Worm (Caenorhabditis elegans): ENCODE measurements around the gene srxa-8.

- TF ChIP-seq ztf-23 (GFP tag; IDR thresholded peaks at IDR 0.05), result no peak
- no peak for TF ChIP-seq flt-1 (GFP tag; IDR thresholded peaks at IDR 0.05)
- TF ChIP-seq med-1 (GFP tag; optimal IDR thresholded peaks at IDR 0.05; ENCODE audit: insufficient read depth), result no peak
- TF ChIP-seq tab-1 (GFP tag; IDR thresholded peaks at IDR 0.05), result no peak
- no peak for TF ChIP-seq klf-2 (GFP tag; conservative IDR thresholded peaks at IDR 0.05)
- no peak for TF ChIP-seq cog-1 (tag; optimal IDR thresholded peaks at IDR 0.05)
- TF ChIP-seq ref-1 (GFP tag; conservative IDR thresholded peaks at IDR 0.05), result no peak
- no peak for TF ChIP-seq ztf-29 (GFP tag; IDR thresholded peaks at IDR 0.05)
Observed at ce11 chrX:13274102-13274501, 34.5 kb downstream of the srxa-8 start, which contains the start of gene cyp-14A3.
